Fruit fly (Drosophila melanogaster) whole organism: ENCODE data around the gene CG14219.

Source experiments
- CG8478 ChIP-seq: fragments of >200 bp; optimal IDR thresholded peaks from 2 replicates; lab custom pipeline; 2018; ENCODE audit warnings: inconsistent platforms
- Dll ChIP-seq: fragments of >200 bp; optimal IDR thresholded peaks from 2 replicates; lab custom pipeline; 2017
- EcR ChIP-seq, 2 experiments: fragments of >200 bp; optimal IDR thresholded peaks; 2 replicates each; lab custom pipeline; 2017; ENCODE audit warnings: missing biosample characterization in 2 of 2, missing genetic modification characterization in 2 of 2, missing genetic modification reagents in 2 of 2
- psq ChIP-seq: fragments of >200 bp; optimal IDR thresholded peaks from 2 replicates; lab custom pipeline; 2017
- usp ChIP-seq: fragments of >200 bp; optimal IDR thresholded peaks from 2 replicates; lab custom pipeline; 2017; ENCODE audit warnings: missing biosample characterization, missing genetic modification characterization, mixed read lengths

DNA sequence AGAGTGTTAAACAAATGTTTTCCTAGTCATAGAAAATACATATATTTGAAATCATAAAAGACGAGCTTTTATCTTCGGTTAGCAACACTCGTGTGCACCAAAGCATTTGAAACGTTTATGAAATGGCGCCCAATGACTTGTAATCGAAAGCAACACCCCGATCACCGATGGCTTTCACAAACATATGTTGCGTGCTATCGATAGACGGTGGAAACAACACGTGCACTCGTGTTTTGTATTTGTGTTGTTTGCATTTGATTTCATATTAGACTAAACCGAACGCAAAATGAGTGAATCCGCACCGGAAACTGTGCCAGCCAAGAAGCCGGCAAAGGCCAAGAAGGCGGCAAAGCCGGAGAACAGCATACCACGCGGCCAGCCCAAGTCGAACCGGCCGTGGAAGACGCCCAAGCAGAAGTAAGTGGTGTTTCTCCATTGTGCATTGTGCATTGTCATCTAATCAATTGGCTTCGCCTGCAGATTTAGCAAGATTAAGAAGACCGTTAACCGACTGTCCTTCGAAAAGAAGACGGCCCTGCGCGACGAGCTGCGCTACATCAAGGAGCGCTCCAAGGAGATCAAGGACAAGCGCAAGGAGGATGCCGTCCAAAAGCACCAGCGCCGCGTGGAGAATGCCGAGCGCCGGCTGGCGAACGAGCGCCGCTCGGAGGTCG lies 26.2 kb upstream of the CG14219 start, which contains the start of gene CG14210:
- no peak for TF ChIP-seq psq (lab: Kevin White, UChicago)
- no peak for TF ChIP-seq EcR (GFP tag; optimal IDR thresholded peaks at IDR 0.05; lab: Kevin White, UChicago)
- no peak for TF ChIP-seq CG8478 (lab: Kevin White, UChicago)
- no peak for TF ChIP-seq Dll (lab: Kevin White, UChicago)
- no peak for TF ChIP-seq usp (GFP tag; lab: Kevin White, UChicago)
